Worm (Caenorhabditis elegans): Measurements from ENCODE around the gene rpac-19.

The rpac-19 gene

ce11 chrIII:9619079-9619761 lies 10.5 kb downstream of the rpac-19 start, which contains the start of gene hlh-11 (continued):
- TF ChIP-seq daf-16 (GFP tag; optimal IDR thresholded peaks at IDR 0.05) (peak in 1 of 2 experiments; percentile 81), daf-16 (tag; optimal IDR thresholded peaks at IDR 0.05) (peak; percentile 66), zfp-2 (tag; optimal IDR thresholded peaks at IDR 0.05) (peak; percentile 35), daf-19 (GFP tag; conservative IDR thresholded peaks at IDR 0.05) (no peak), ces-1 (GFP tag; optimal IDR thresholded peaks at IDR 0.05) (peak; percentile 58), nhr-42 (GFP tag; IDR thresholded peaks at IDR 0.05) (0 out of 2 replicates have a peak, but pooled peaks have one; percentile 42), spr-1 (tag; optimal IDR thresholded peaks at IDR 0.05) (peak; percentile 88), madf-9 (GFP tag; conservative IDR thresholded peaks at IDR 0.05) (no peak), nhr-11 (tag; optimal IDR thresholded peaks at IDR 0.05) (peak; percentile 85), ztf-11 (tag; optimal IDR thresholded peaks at IDR 0.05) (no peak), ZK546.5 (tag; optimal IDR thresholded peaks at IDR 0.05) (peak in 1 of 2 experiments; percentile 47), tag-97 (GFP tag; IDR thresholded peaks at IDR 0.05) (no peak)

ce11 chrIII:9617599-9618262 lies 12.0 kb downstream of the rpac-19 start:
- no peak for TF ChIP-seq tag-97 (GFP tag; IDR thresholded peaks at IDR 0.05)
- no peak for TF ChIP-seq pha-4 (GFP tag; IDR thresholded peaks at IDR 0.05)
- TF ChIP-seq pha-4 (tag; optimal IDR thresholded peaks at IDR 0.05) = no peak
- TF ChIP-seq F37D6.2 (tag; optimal IDR thresholded peaks at IDR 0.05) = no peak
- TF ChIP-seq daf-16 (GFP tag; optimal IDR thresholded peaks at IDR 0.05) = no peak
- TF ChIP-seq daf-16 (tag; optimal IDR thresholded peaks at IDR 0.05) = peak; percentile 23
- TF ChIP-seq rbr-2 (tag; optimal IDR thresholded peaks at IDR 0.05) = no peak
- no peak for TF ChIP-seq nhr-48 (tag; optimal IDR thresholded peaks at IDR 0.05)
- no peak for TF ChIP-seq jun-1 (tag; optimal IDR thresholded peaks at IDR 0.05)
- TF ChIP-seq mxl-3 (GFP tag; optimal IDR thresholded peaks at IDR 0.05) = peak; percentile 23
- TF ChIP-seq ztf-7 (tag; optimal IDR thresholded peaks at IDR 0.05) = no peak
- TF ChIP-seq nhr-42 (GFP tag; IDR thresholded peaks at IDR 0.05) = no peak
- no peak for TF ChIP-seq nhr-77 (tag; optimal IDR thresholded peaks at IDR 0.05)
- TF ChIP-seq hlh-30 (tag; optimal IDR thresholded peaks at IDR 0.05; ENCODE audit: insufficient read depth) = peak; percentile 44
- peak; percentile 61 for TF ChIP-seq nhr-28 (tag; optimal IDR thresholded peaks at IDR 0.05)
- TF ChIP-seq ces-1 (GFP tag; optimal IDR thresholded peaks at IDR 0.05) = no peak
- TF ChIP-seq Y105C5A.15 (GFP tag; IDR thresholded peaks at IDR 0.05) = no peak
- no peak for TF ChIP-seq fkh-10 (GFP tag; optimal IDR thresholded peaks at IDR 0.05)
- no peak for TF ChIP-seq unc-39 (tag; optimal IDR thresholded peaks at IDR 0.05)
- TF ChIP-seq nhr-41 (GFP tag; IDR thresholded peaks at IDR 0.05) = no peak
- TF ChIP-seq ZK546.5 (tag; optimal IDR thresholded peaks at IDR 0.05) = no peak
- TF ChIP-seq mes-2 (tag; optimal IDR thresholded peaks at IDR 0.05; ENCODE audit: poor library complexity, severe bottlenecking) = peak; percentile 14
- no peak for TF ChIP-seq D1046.2 (GFP tag; IDR thresholded peaks at IDR 0.05)
- no peak for TF ChIP-seq nhr-6 (tag; optimal IDR thresholded peaks at IDR 0.05)
- TF ChIP-seq unc-130 (GFP tag; optimal IDR thresholded peaks at IDR 0.05) = no peak
- no peak for TF ChIP-seq ceh-62 (tag; optimal IDR thresholded peaks at IDR 0.05)
- TF ChIP-seq saeg-2 (GFP tag; IDR thresholded peaks at IDR 0.05) = no peak
- no peak for TF ChIP-seq lin-38 (GFP tag; IDR thresholded peaks at IDR 0.05)
- no peak for TF ChIP-seq ceh-28 (tag; optimal IDR thresholded peaks at IDR 0.05)
- TF ChIP-seq aly-2 (tag; optimal IDR thresholded peaks at IDR 0.05) = no peak
- TF ChIP-seq ceh-20 (GFP tag; IDR thresholded peaks at IDR 0.05) = no peak
- TF ChIP-seq dve-1 (tag; optimal IDR thresholded peaks at IDR 0.05; ENCODE audit: insufficient read depth) = peak; percentile 50
- TF ChIP-seq madf-9 (GFP tag; conservative IDR thresholded peaks at IDR 0.05) = no peak
- no peak for TF ChIP-seq lin-39 (tag; optimal IDR thresholded peaks at IDR 0.05)
- TF ChIP-seq lin-29 (GFP tag; IDR thresholded peaks at IDR 0.05) = no peak

All from whole organism, L4 larva.